Worm (Caenorhabditis elegans): ENCODE results near the gene K10D6.4.

Gene K10D6.4

ce11 chrV:11206467-11206866 is 4.7 kb downstream of the K10D6.4 start:
- TF ChIP-seq nhr-21 (tag; optimal IDR thresholded peaks at IDR 0.05): no peak
- no peak for TF ChIP-seq nhr-25 (tag; optimal IDR thresholded peaks at IDR 0.05)
- TF ChIP-seq lsy-2 (tag; optimal IDR thresholded peaks at IDR 0.05): no peak
- TF ChIP-seq blmp-1 (tag; optimal IDR thresholded peaks at IDR 0.05; ENCODE audit: insufficient read depth): no peak
- no peak for TF ChIP-seq sma-9 (GFP tag; optimal IDR thresholded peaks at IDR 0.05)
- TF ChIP-seq sma-9 (tag; optimal IDR thresholded peaks at IDR 0.05): no peak
- no peak for TF ChIP-seq aly-2 (tag; optimal IDR thresholded peaks at IDR 0.05)
- TF ChIP-seq elt-3 (tag; optimal IDR thresholded peaks at IDR 0.05): no peak
- no peak for TF ChIP-seq unc-62 (GFP tag; optimal IDR thresholded peaks at IDR 0.05)
- no peak for TF ChIP-seq nhr-129 (tag; optimal IDR thresholded peaks at IDR 0.05)
- no peak for TF ChIP-seq sma-3 (GFP tag; optimal IDR thresholded peaks at IDR 0.05)
- no peak for TF ChIP-seq C34F6.9 (tag; optimal IDR thresholded peaks at IDR 0.05)
- TF ChIP-seq ama-1 (optimal IDR thresholded peaks at IDR 0.05): no peak
- no peak for TF ChIP-seq ztf-4 (tag; optimal IDR thresholded peaks at IDR 0.05)
- no peak for TF ChIP-seq egl-27 (tag; optimal IDR thresholded peaks at IDR 0.05)
- TF ChIP-seq dmd-4 (tag; optimal IDR thresholded peaks at IDR 0.05): no peak
- no peak for TF ChIP-seq ztf-11 (tag; optimal IDR thresholded peaks at IDR 0.05)
- TF ChIP-seq nhr-10 (tag; optimal IDR thresholded peaks at IDR 0.05): no peak
- TF ChIP-seq nhr-23 (tag; optimal IDR thresholded peaks at IDR 0.05): no peak

- TF ChIP-seq sma-9 (GFP tag; optimal IDR thresholded peaks at IDR 0.05): no peak
- no peak for TF ChIP-seq sma-9 (tag; optimal IDR thresholded peaks at IDR 0.05)
- no peak for TF ChIP-seq elt-3 (tag; optimal IDR thresholded peaks at IDR 0.05)
- TF ChIP-seq F13H6.1 (tag; optimal IDR thresholded peaks at IDR 0.05): no peak
- TF ChIP-seq skn-1 (tag; optimal IDR thresholded peaks at IDR 0.05): no peak
- TF ChIP-seq blmp-1 (tag; optimal IDR thresholded peaks at IDR 0.05; ENCODE audit: insufficient read depth): no peak
- TF ChIP-seq lsy-2 (tag; optimal IDR thresholded peaks at IDR 0.05): no peak
- no peak for TF ChIP-seq nhr-6 (tag; optimal IDR thresholded peaks at IDR 0.05)
- no peak for TF ChIP-seq mdl-1 (tag; optimal IDR thresholded peaks at IDR 0.05)
- TF ChIP-seq snpc-4 (tag; optimal IDR thresholded peaks at IDR 0.05): no peak
- no peak for TF ChIP-seq nhr-21 (tag; optimal IDR thresholded peaks at IDR 0.05)
Observed at ce11 chrV:11209452-11210188, 7.9 kb downstream of the K10D6.4 start.

ce11 chrV:11211323-11211722 is 9.6 kb downstream of the K10D6.4 start:
- TF ChIP-seq nhr-237 (tag; optimal IDR thresholded peaks at IDR 0.05) (no peak), F13H6.1 (tag; optimal IDR thresholded peaks at IDR 0.05) (no peak), alr-1 (tag; optimal IDR thresholded peaks at IDR 0.05) (no peak)

- TF ChIP-seq nhr-6 (tag; optimal IDR thresholded peaks at IDR 0.05): no peak
- no peak for TF ChIP-seq elt-1 (tag; optimal IDR thresholded peaks at IDR 0.05)
- no peak for TF ChIP-seq nhr-11 (tag; optimal IDR thresholded peaks at IDR 0.05)
- TF ChIP-seq Y55F3AM.14 (GFP tag; optimal IDR thresholded peaks at IDR 0.05): no peak
Observed at ce11 chrV:11214569-11214968, 12.8 kb downstream of the K10D6.4 start.

- no peak for TF ChIP-seq nhr-10 (tag; optimal IDR thresholded peaks at IDR 0.05)
- TF ChIP-seq fos-1 (tag; optimal IDR thresholded peaks at IDR 0.05): no peak
- TF ChIP-seq sem-4 (tag; optimal IDR thresholded peaks at IDR 0.05): no peak
- TF ChIP-seq nhr-129 (tag; optimal IDR thresholded peaks at IDR 0.05): no peak
- no peak for TF ChIP-seq unc-55 (GFP tag; optimal IDR thresholded peaks at IDR 0.05)
- no peak for TF ChIP-seq unc-62 (GFP tag; optimal IDR thresholded peaks at IDR 0.05)
- no peak for TF ChIP-seq ztf-1 (GFP tag; conservative IDR thresholded peaks at IDR 0.05)
- no peak for TF ChIP-seq nhr-77 (tag; optimal IDR thresholded peaks at IDR 0.05)
- no peak for TF ChIP-seq ceh-16 (tag; optimal IDR thresholded peaks at IDR 0.05)
- TF ChIP-seq mab-5 (tag; optimal IDR thresholded peaks at IDR 0.05): no peak
Observed at ce11 chrV:11216137-11216536, 14.4 kb downstream of the K10D6.4 start.

All from whole organism, L2 larva.